Worm (Caenorhabditis elegans) whole organism, L4/young adult: ENCODE results near the gene gly-8.

Experiments
- W03F9.2 ChIP-seq: fragments of 150-350 bp; optimal IDR thresholded peaks from 2 replicates; lab custom pipeline; 2014; ENCODE audit warnings: missing biosample characterization, missing genetic modification characterization
- dao-5 ChIP-seq: sonication (generic microtip); optimal IDR thresholded peaks from 2 replicates; lab custom pipeline; 2016; ENCODE audit warnings: missing genotype, missing genetic modification characterization, moderate library complexity, missing compliant biosample characterization
- him-1 ChIP-seq: sonication (generic microtip); optimal IDR thresholded peaks from 2 replicates; lab custom pipeline; 2016; ENCODE audit warnings: missing genotype, missing genetic modification reagents, missing genetic modification characterization, missing compliant biosample characterization

DNA sequence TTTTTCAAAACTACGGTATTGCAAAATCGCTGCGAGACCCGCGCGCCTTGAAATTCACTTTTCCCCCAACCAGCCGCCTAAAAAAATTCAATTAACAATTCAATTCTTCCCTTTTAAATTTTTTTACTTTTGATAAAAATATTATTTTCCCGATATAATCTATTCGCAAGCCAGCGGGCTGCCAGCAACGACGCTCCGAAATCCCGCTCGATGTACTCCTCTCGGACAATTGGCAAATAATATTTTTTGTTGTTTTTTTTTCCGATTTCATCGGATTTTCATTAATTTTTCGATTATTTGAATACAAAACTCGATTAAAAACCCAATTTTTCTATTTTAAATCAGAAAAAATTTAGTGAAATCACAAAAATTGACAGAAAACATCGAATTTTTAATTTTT, 9.2 kb upstream of the gly-8 start:
- TF ChIP-seq W03F9.2 (tag; lab: Kevin White, UChicago) (no peak), him-1 (tag; lab: Kevin White, UChicago) (no peak), dao-5 (tag; lab: Kevin White, UChicago) (no peak)
